Worm (Caenorhabditis elegans): ENCODE measurements around the gene chst-1.

DNA sequence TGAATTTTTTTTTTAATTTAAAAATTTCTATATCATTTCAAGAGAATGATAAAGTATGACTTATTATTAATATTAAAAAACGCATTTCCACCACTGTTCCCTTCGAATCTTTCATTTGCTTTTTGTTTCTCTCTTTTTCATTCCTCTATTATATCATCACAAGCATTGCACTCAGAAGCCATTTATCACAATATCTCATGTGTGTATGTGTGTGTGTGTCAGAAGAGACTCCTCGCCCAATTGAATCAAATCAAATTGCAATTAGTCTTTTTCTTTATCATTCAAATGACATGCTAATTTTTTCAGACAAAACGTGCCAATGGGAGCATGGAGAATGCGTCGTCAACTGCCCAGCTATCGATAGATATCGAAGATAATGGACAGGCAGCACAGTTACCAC lies 9.4 kb upstream of the chst-1 start, which contains the start of gene unc-105:
- no peak for TF ChIP-seq efl-1 (GFP tag; optimal IDR thresholded peaks at IDR 0.05)
- no peak for TF ChIP-seq Y53G8AR.9 (GFP tag; conservative IDR thresholded peaks at IDR 0.05)
- no peak for TF ChIP-seq Y53F4B.3 (GFP tag; IDR thresholded peaks at IDR 0.05)
- TF ChIP-seq lag-1 (GFP tag; IDR thresholded peaks at IDR 0.05) = no peak
- no peak for TF ChIP-seq unc-62 (GFP tag; optimal IDR thresholded peaks at IDR 0.05)
- no peak for TF ChIP-seq snpc-4 (GFP tag; optimal IDR thresholded peaks at IDR 0.05)
- TF ChIP-seq snpc-4 (tag; optimal IDR thresholded peaks at IDR 0.05) = no peak
- TF ChIP-seq Y95B8A.8 (GFP tag; IDR thresholded peaks at IDR 0.05) = no peak
- TF ChIP-seq ztf-25 (GFP tag; IDR thresholded peaks at IDR 0.05) = no peak
- TF ChIP-seq gei-17 (GFP tag; optimal IDR thresholded peaks at IDR 0.05) = no peak
- TF ChIP-seq F23B12.7 (tag; optimal IDR thresholded peaks at IDR 0.05; ENCODE audit: insufficient read depth) = no peak

All from whole organism, young adult.